Fruit fly (Drosophila melanogaster) whole organism, embryonic: ENCODE data around the gene CG6028.
A peak's percentile ranks its signal among the peaks of the same experiment; 100 is the strongest.

Experiments used
- Abd-B ChIP-seq: fragments of 200-800 bp; sonication (Bioruptor generic); optimal IDR thresholded peaks from 2 replicates; lab custom pipeline; 2018; ENCODE audit warnings: missing biosample characterization, mild to moderate bottlenecking, missing genetic modification characterization, moderate library complexity
- CG10209 ChIP-seq: fragments of 200-800 bp; sonication (Bioruptor generic); optimal IDR thresholded peaks from 3 replicates; lab custom pipeline; 2017; ENCODE audit warnings: missing biosample characterization, mild to moderate bottlenecking, missing genetic modification characterization, missing genetic modification reagents
- CG10462 ChIP-seq: fragments of 200-800 bp; sonication (Bioruptor generic); optimal IDR thresholded peaks from 2 replicates; lab custom pipeline; 2016; ENCODE audit warnings: missing biosample characterization, missing genetic modification characterization
- CG12769 ChIP-seq: fragments of 200-800 bp; sonication (Bioruptor generic); optimal IDR thresholded peaks from 2 replicates; lab custom pipeline; 2019; ENCODE audit warnings: missing biosample characterization, mild to moderate bottlenecking, missing genetic modification characterization, moderate library complexity
- CG14965 ChIP-seq: fragments of 200-800 bp; sonication (Bioruptor generic); optimal IDR thresholded peaks from 2 replicates; lab custom pipeline; 2016; ENCODE audit warnings: missing biosample characterization, missing genetic modification characterization, borderline replicate concordance
- CG15073 ChIP-seq: fragments of 200-800 bp; sonication (Bioruptor generic); optimal IDR thresholded peaks from 2 replicates; lab custom pipeline; 2016; ENCODE audit warnings: missing biosample characterization, missing genetic modification characterization
- CG1529 ChIP-seq: fragments of 200-800 bp; sonication (Bioruptor generic); optimal IDR thresholded peaks from 3 replicates; lab custom pipeline; 2018; ENCODE audit warnings: missing biosample characterization, missing genetic modification characterization
- CG15479 ChIP-seq: fragments of 200-800 bp; sonication (Bioruptor generic); optimal IDR thresholded peaks from 3 replicates; lab custom pipeline; 2019; ENCODE audit warnings: missing biosample characterization, mild to moderate bottlenecking, missing genetic modification characterization, moderate library complexity
- CG2116 ChIP-seq: fragments of 200-800 bp; sonication (Bioruptor generic); optimal IDR thresholded peaks from 3 replicates; lab custom pipeline; 2018; ENCODE audit warnings: missing biosample characterization, mild to moderate bottlenecking, missing genetic modification characterization
- CG2202 ChIP-seq: fragments of 200-800 bp; sonication (Bioruptor generic); optimal IDR thresholded peaks from 2 replicates; lab custom pipeline; 2018; ENCODE audit warnings: missing biosample characterization, mild to moderate bottlenecking, missing genetic modification characterization
- CG30403 ChIP-seq: fragments of 200-800 bp; sonication (Bioruptor generic); optimal IDR thresholded peaks from 3 replicates; lab custom pipeline; 2016; ENCODE audit warnings: missing biosample characterization, missing genetic modification characterization
- CG30431 ChIP-seq: fragments of 200-800 bp; sonication (Bioruptor generic); optimal IDR thresholded peaks from 2 replicates; lab custom pipeline; 2017; ENCODE audit warnings: missing biosample characterization, missing genetic modification characterization
- CG32532 ChIP-seq: fragments of 200-800 bp; sonication (Bioruptor generic); IDR thresholded peaks from 2 replicates; pipeline ENCODE4 v1.3.6; 2022; ENCODE audit warnings: missing biosample characterization, missing genetic modification characterization
- CG34422 ChIP-seq: fragments of 200-800 bp; sonication (Bioruptor generic); IDR thresholded peaks from 3 replicates; pipeline ENCODE4 v1.3.6; 2022; ENCODE audit warnings: missing biosample characterization, missing genetic modification characterization
- CG4360 ChIP-seq: fragments of 200-800 bp; sonication (Bioruptor generic); IDR thresholded peaks from 2 replicates; pipeline ENCODE4 v1.3.6; 2022; ENCODE audit warnings: missing biosample characterization, missing genetic modification characterization
- CG7271 ChIP-seq: fragments of 200-800 bp; sonication (Bioruptor generic); optimal IDR thresholded peaks from 2 replicates; lab custom pipeline; 2018; ENCODE audit warnings: missing biosample characterization, mild to moderate bottlenecking, missing genetic modification characterization, moderate library complexity
- CG8924 ChIP-seq: fragments of 200-800 bp; optimal IDR thresholded peaks from 3 replicates; lab custom pipeline; 2019; ENCODE audit warnings: missing biosample characterization, mild to moderate bottlenecking, missing genetic modification characterization, moderate library complexity
- Chrac-16 ChIP-seq: fragments of 200-800 bp; sonication (Bioruptor generic); optimal IDR thresholded peaks from 3 replicates; lab custom pipeline; 2016; ENCODE audit warnings: missing biosample characterization, missing genetic modification characterization
- Dbx ChIP-seq: fragments of 200-800 bp; sonication (Bioruptor generic); IDR thresholded peaks from 3 replicates; pipeline ENCODE4 v1.3.6; 2022; ENCODE audit warnings: missing biosample characterization, missing genetic modification characterization
- Dll ChIP-seq: fragments of 200-800 bp; sonication (Bioruptor generic); IDR thresholded peaks from 4 replicates; pipeline ENCODE4 v1.3.6; 2022; ENCODE audit warnings: missing biosample characterization, missing genetic modification characterization; ENCODE audit not compliant: partially characterized antibody
- Dref ChIP-seq: fragments of 200-800 bp; sonication (Bioruptor generic); IDR thresholded peaks from 2 replicates; pipeline ENCODE4 v1.3.6; 2022; ENCODE audit warnings: missing biosample characterization, missing genetic modification characterization
- E2f2 ChIP-seq: fragments of 200-800 bp; sonication (Bioruptor generic); IDR thresholded peaks from 2 replicates; pipeline ENCODE4 v1.3.6; 2022; ENCODE audit warnings: missing biosample characterization, missing genetic modification characterization
- Fer1 ChIP-seq: fragments of 200-800 bp; sonication (Bioruptor generic); optimal IDR thresholded peaks from 2 replicates; lab custom pipeline; 2017; ENCODE audit warnings: missing biosample characterization, mild to moderate bottlenecking, missing genetic modification characterization
- H15 ChIP-seq: fragments of 200-800 bp; sonication (Bioruptor generic); IDR thresholded peaks from 3 replicates; pipeline ENCODE4 v1.3.6; 2022; ENCODE audit warnings: missing biosample characterization, missing genetic modification characterization
- Hand ChIP-seq: fragments of 200-800 bp; sonication (Bioruptor generic); optimal IDR thresholded peaks from 2 replicates; lab custom pipeline; 2017; ENCODE audit warnings: mild to moderate bottlenecking, missing biosample characterization, missing genetic modification reagents, missing genetic modification characterization
- HmgZ ChIP-seq: fragments of 200-800 bp; sonication (Bioruptor generic); optimal IDR thresholded peaks from 2 replicates; lab custom pipeline; 2018; ENCODE audit warnings: missing biosample characterization, mild to moderate bottlenecking, missing genetic modification characterization
- Myb ChIP-seq: fragments of 200-800 bp; sonication (Bioruptor generic); optimal IDR thresholded peaks from 2 replicates; lab custom pipeline; 2016; ENCODE audit warnings: missing biosample characterization, missing genetic modification characterization
- Neu2 ChIP-seq: fragments of 200-800 bp; sonication (Bioruptor generic); optimal IDR thresholded peaks from 3 replicates; lab custom pipeline; 2016; ENCODE audit warnings: missing biosample characterization, missing genetic modification characterization, borderline replicate concordance
- Nf-YC ChIP-seq: fragments of 200-800 bp; optimal IDR thresholded peaks from 3 replicates; lab custom pipeline; 2019; ENCODE audit warnings: missing biosample characterization, mild to moderate bottlenecking, missing genetic modification characterization, moderate library complexity
- Opbp ChIP-seq: fragments of 200-800 bp; sonication (Bioruptor generic); IDR thresholded peaks from 3 replicates; pipeline ENCODE4 v1.3.6; 2022; ENCODE audit warnings: missing biosample characterization, missing genetic modification characterization; ENCODE audit not compliant: partially characterized antibody
- Poxn ChIP-seq: fragments of 200-800 bp; sonication (Bioruptor generic); IDR thresholded peaks from 2 replicates; pipeline ENCODE4 v1.3.6; 2022; ENCODE audit warnings: missing biosample characterization, missing genetic modification characterization
- Ptx1 ChIP-seq: fragments of 200-800 bp; sonication (Bioruptor generic); IDR thresholded peaks from 2 replicates; pipeline ENCODE4 v1.3.6; 2022; ENCODE audit warnings: missing biosample characterization, missing genetic modification characterization
- Rx ChIP-seq: fragments of 200-800 bp; sonication (Bioruptor generic); IDR thresholded peaks from 2 replicates; pipeline ENCODE4 v1.3.6; 2022; ENCODE audit warnings: missing biosample characterization, missing genetic modification characterization
- Sin3A ChIP-seq: fragments of >200 bp; optimal IDR thresholded peaks from 2 replicates; lab custom pipeline; 2018
- Six4 ChIP-seq: fragments of 200-800 bp; sonication (Bioruptor generic); optimal IDR thresholded peaks from 2 replicates; lab custom pipeline; 2016; ENCODE audit warnings: missing biosample characterization, missing genetic modification characterization
- Taf1 ChIP-seq: fragments of 200-800 bp; sonication (Bioruptor generic); IDR thresholded peaks from 2 replicates; pipeline ENCODE4 v1.3.6; 2022; ENCODE audit warnings: missing biosample characterization, missing genetic modification characterization
- ato ChIP-seq: fragments of 200-800 bp; sonication (Bioruptor generic); IDR thresholded peaks from 2 replicates; pipeline ENCODE4 v1.3.6; 2022; ENCODE audit warnings: missing biosample characterization, missing genetic modification characterization; ENCODE audit not compliant: partially characterized antibody
- bab2 ChIP-seq: fragments of 200-800 bp; sonication (Bioruptor generic); optimal IDR thresholded peaks from 2 replicates; lab custom pipeline; 2016; ENCODE audit warnings: missing biosample characterization, missing genetic modification characterization
- crc ChIP-seq: fragments of 200-800 bp; sonication (Bioruptor generic); optimal IDR thresholded peaks from 2 replicates; lab custom pipeline; 2016; ENCODE audit warnings: missing biosample characterization, missing genetic modification characterization
- cwo ChIP-seq: fragments of 200-800 bp; sonication (Bioruptor generic); optimal IDR thresholded peaks from 3 replicates; lab custom pipeline; 2017; ENCODE audit warnings: missing biosample characterization, missing genetic modification characterization, mild to moderate bottlenecking, moderate library complexity, missing genetic modification reagents
- dysf ChIP-seq: fragments of 200-800 bp; sonication (Bioruptor generic); IDR thresholded peaks from 3 replicates; pipeline ENCODE4 v1.3.6; 2022; ENCODE audit warnings: missing biosample characterization, missing genetic modification characterization
- emc ChIP-seq: fragments of 200-800 bp; sonication (Bioruptor generic); optimal IDR thresholded peaks from 2 replicates; lab custom pipeline; 2016; ENCODE audit warnings: missing biosample characterization, missing genetic modification characterization
- eve ChIP-seq, 2 experiments: fragments of >200 bp; optimal IDR thresholded peaks; 2 replicates each; lab custom pipeline; 2017; ENCODE audit warnings: missing biosample characterization in 2 of 2, missing genetic modification characterization in 2 of 2
- hth ChIP-seq: fragments of >200 bp; optimal IDR thresholded peaks from 2 replicates; lab custom pipeline; 2017; ENCODE audit warnings: inconsistent platforms
- nau ChIP-seq: fragments of 200-800 bp; sonication (Bioruptor generic); optimal IDR thresholded peaks from 3 replicates; lab custom pipeline; 2017; ENCODE audit warnings: missing biosample characterization, mild to moderate bottlenecking, missing genetic modification characterization, missing genetic modification reagents
- pho ChIP-seq: fragments of 200-800 bp; sonication (Bioruptor generic); optimal IDR thresholded peaks from 2 replicates; lab custom pipeline; 2016; ENCODE audit warnings: missing biosample characterization, missing genetic modification characterization
- row ChIP-seq: fragments of 200-800 bp; sonication (Bioruptor generic); IDR thresholded peaks from 3 replicates; pipeline ENCODE4 v1.3.6; 2022; ENCODE audit warnings: missing biosample characterization, missing genetic modification characterization
- tap ChIP-seq: fragments of 200-800 bp; optimal IDR thresholded peaks from 3 replicates; lab custom pipeline; 2019; ENCODE audit warnings: missing biosample characterization, mild to moderate bottlenecking, missing genetic modification characterization, moderate library complexity
- tll ChIP-seq, 2 experiments: fragments of 200-800 bp in 1 of 2; fragments of >200 bp in 1 of 2; sonication (Bioruptor generic) in 1 of 2; optimal IDR thresholded peaks; 2 replicates each; lab custom pipeline; 2017 to 2019; ENCODE audit warnings: missing biosample characterization in 2 of 2, missing genetic modification characterization in 2 of 2, mild to moderate bottlenecking in 1 of 2, moderate library complexity in 1 of 2
- twi ChIP-seq: fragments of 200-800 bp; optimal IDR thresholded peaks from 2 replicates; lab custom pipeline; 2019; ENCODE audit warnings: missing biosample characterization, mild to moderate bottlenecking, missing genetic modification characterization, moderate library complexity
- vfl ChIP-seq: fragments of 200-800 bp; sonication (Bioruptor generic); optimal IDR thresholded peaks from 2 replicates; lab custom pipeline; 2016; ENCODE audit warnings: missing biosample characterization, missing genetic modification characterization

The CG6028 gene

dm6 chr3R:22018777-22019420 lies 6.4 kb downstream of the CG6028 start, which contains the start of gene Idh3b (continued):
- TF ChIP-seq nau (no peak), H15 (GFP tag; lab: Robert Waterston, UW) (no peak; the same call in 2 of the 3 replicates), Opbp (GFP tag; lab: Robert Waterston, UW) (peak; percentile 97), Nf-YC (tag; lab: Kevin White, UChicago) (no peak), CG15073 (GFP tag; lab: Kevin White, UChicago) (no peak), CG30403 (GFP tag; lab: Kevin White, UChicago) (peak; percentile 69), tap (no peak), CG2116 (GFP tag; lab: Kevin White, UChicago) (peak; percentile 64), crc (peak; percentile 15), HmgZ (peak; percentile 90), Ptx1 (GFP tag; lab: Robert Waterston, UW) (no peak), cwo (GFP tag; lab: Kevin White, UChicago) (no peak), bab2 (GFP tag; lab: Kevin White, UChicago) (peak; percentile 35), CG30431 (GFP tag; lab: Kevin White, UChicago) (no peak), Myb (peak; percentile 88), Six4 (no peak), CG8924 (tag; lab: Kevin White, UChicago) (no peak), CG4360 (GFP tag; lab: Robert Waterston, UW) (no peak), CG2202 (tag; lab: Kevin White, UChicago) (no peak), Abd-B (GFP tag; lab: Kevin White, UChicago) (no peak), eve (GFP tag; optimal IDR thresholded peaks at IDR 0.05; lab: Kevin White, UChicago) (no peak), Poxn (no peak), Taf1 (no peak), CG1529 (GFP tag; lab: Kevin White, UChicago) (no peak), CG10462 (peak; percentile 3), pho (peak; percentile 56), CG7271 (no peak), Dref (no peak), dysf (GFP tag; lab: Robert Waterston, UW) (no peak; the same call in 2 of the 3 replicates), Fer1 (GFP tag; lab: Kevin White, UChicago) (no peak), CG12769 (tag; lab: Kevin White, UChicago) (no peak), Dbx (GFP tag; lab: Robert Waterston, UW) (no peak), emc (GFP tag; lab: Kevin White, UChicago) (no peak), Neu2 (no peak), hth (lab: Kevin White, UChicago) (no peak), Dll (GFP tag; lab: Robert Waterston, UW) (peak; percentile 97), Hand (GFP tag; lab: Kevin White, UChicago) (no peak), ato (GFP tag; lab: Robert Waterston, UW) (peak; percentile 88), CG34422 (GFP tag; lab: Robert Waterston, UW) (no peak), CG14965 (GFP tag; lab: Kevin White, UChicago) (no peak), CG32532 (GFP tag; lab: Robert Waterston, UW) (peak; percentile 85), tll (GFP tag; optimal IDR thresholded peaks at IDR 0.05; lab: Kevin White, UChicago) (no peak), twi (tag; lab: Kevin White, UChicago) (no peak), E2f2 (peak; percentile 93), Rx (GFP tag; lab: Robert Waterston, UW) (no peak), Chrac-16 (GFP tag; lab: Kevin White, UChicago) (peak; percentile 69), vfl (GFP tag; lab: Kevin White, UChicago) (peak; percentile 76), CG15479 (GFP tag; lab: Kevin White, UChicago) (no peak), Sin3A (lab: Kevin White, UChicago) (peak; percentile 45), CG10209 (no peak), row (peak; percentile 94)
